Fruit fly (Drosophila melanogaster): ENCODE measurements around the gene CG14689.

The CG14689 gene

dm6 chr3R:10680825-10681681, 30.0 kb downstream of the CG14689 start, which contains the start of gene Phyhd1:
Gene Phyhd1 (minus strand): TSS chr3R:10680925.
- TF ChIP-seq ranshi (GFP tag; IDR thresholded peaks at IDR 0.05) (peak; percentile 96), Mad (GFP tag; optimal IDR thresholded peaks at IDR 0.05) (peak; percentile 92), unc-4 (GFP tag; IDR thresholded peaks at IDR 0.05; ENCODE audit: partially characterized antibody) (no peak), gt (GFP tag; IDR thresholded peaks at IDR 0.05) (peak; percentile 32; the same call in 1 of the 2 replicates), ftz-f1 (GFP tag; optimal IDR thresholded peaks at IDR 0.05) (peak; percentile 34), ATbp (GFP tag; optimal IDR thresholded peaks at IDR 0.05) (peak; percentile 97), CG14667 (GFP tag; IDR thresholded peaks at IDR 0.05) (peak; percentile 83), CG3281 (GFP tag; optimal IDR thresholded peaks at IDR 0.05) (peak; percentile 92), Dbx (GFP tag; IDR thresholded peaks at IDR 0.05) (peak; percentile 97), pros (GFP tag; optimal IDR thresholded peaks at IDR 0.05) (peak; percentile 16), Doc3 (GFP tag; IDR thresholded peaks at IDR 0.05; ENCODE audit: partially characterized antibody) (no peak), hbn (GFP tag; IDR thresholded peaks at IDR 0.05; ENCODE audit: partially characterized antibody) (no peak), CG15696 (tag; optimal IDR thresholded peaks at IDR 0.05) (peak; percentile 89), CG30403 (GFP tag; optimal IDR thresholded peaks at IDR 0.05) (peak; percentile 98), D (optimal IDR thresholded peaks at IDR 0.05) (no peak), D (GFP tag; optimal IDR thresholded peaks at IDR 0.05) (peak; percentile 88), CG11695 (GFP tag; IDR thresholded peaks at IDR 0.05) (peak; percentile 95), vfl (GFP tag; optimal IDR thresholded peaks at IDR 0.05) (peak; percentile 95), YL-1 (GFP tag; optimal IDR thresholded peaks at IDR 0.05) (peak; percentile 46), so (GFP tag; IDR thresholded peaks at IDR 0.05) (peak; percentile 96), CG34422 (GFP tag; IDR thresholded peaks at IDR 0.05) (peak; percentile 94), crc (GFP tag; optimal IDR thresholded peaks at IDR 0.05) (peak; percentile 87), seq (GFP tag; IDR thresholded peaks at IDR 0.05) (peak; percentile 93), otp (GFP tag; IDR thresholded peaks at IDR 0.05) (peak; percentile 95), CG9437 (GFP tag; optimal IDR thresholded peaks at IDR 0.05) (peak; percentile 87), CG7839 (tag; optimal IDR thresholded peaks at IDR 0.05) (peak; percentile 97), CG3163 (GFP tag; optimal IDR thresholded peaks at IDR 0.05) (peak; percentile 85), CG31365 (tag; optimal IDR thresholded peaks at IDR 0.05) (peak; percentile 81), MTF-1 (GFP tag; optimal IDR thresholded peaks at IDR 0.05; ENCODE audit: borderline replicate concordance) (peak; percentile 81), CG7372 (GFP tag; IDR thresholded peaks at IDR 0.05) (peak; percentile 90), vnd (GFP tag; IDR thresholded peaks at IDR 0.05; ENCODE audit: partially characterized antibody) (no peak), unpg (GFP tag; optimal IDR thresholded peaks at IDR 0.05) (peak; percentile 98), Atf-2 (GFP tag; optimal IDR thresholded peaks at IDR 0.05) (peak; percentile 96), lmd (GFP tag; IDR thresholded peaks at IDR 0.05) (peak; percentile 97), NfI (GFP tag; optimal IDR thresholded peaks at IDR 0.05) (peak; percentile 89), CG2129 (GFP tag; IDR thresholded peaks at IDR 0.05; ENCODE audit: partially characterized antibody) (no peak), pan (optimal IDR thresholded peaks at IDR 0.05) (no peak), pan (GFP tag; optimal IDR thresholded peaks at IDR 0.05 in 1 of 2, IDR thresholded peaks at IDR 0.05 in 1 of 2) (peak in 1 of 2 experiments; percentile 96), dm (GFP tag; optimal IDR thresholded peaks at IDR 0.05) (peak; percentile 93), CG31224 (GFP tag; IDR thresholded peaks at IDR 0.05) (peak; percentile 90), bbx (GFP tag; IDR thresholded peaks at IDR 0.05; ENCODE audit: partially characterized antibody) (no peak), CG6272 (GFP tag; IDR thresholded peaks at IDR 0.05) (peak; percentile 89), CG10274 (GFP tag; optimal IDR thresholded peaks at IDR 0.05) (peak; percentile 70), lilli (GFP tag; optimal IDR thresholded peaks at IDR 0.05) (peak; percentile 96), exex (tag; optimal IDR thresholded peaks at IDR 0.05) (peak; percentile 80), Nf-YC (tag; optimal IDR thresholded peaks at IDR 0.05) (peak; percentile 76), Abd-B (GFP tag; optimal IDR thresholded peaks at IDR 0.05) (peak; percentile 88), nmo (GFP tag; optimal IDR thresholded peaks at IDR 0.05) (peak; percentile 96), CG4282 (GFP tag; optimal IDR thresholded peaks at IDR 0.05) (peak; percentile 86)

All from whole organism, embryonic.